Worm (Caenorhabditis elegans): Measurements from ENCODE around the gene mdf-2.
A peak's percentile ranks its signal among the peaks of the same experiment; 100 is the strongest.

mdf-2 gene

DNA sequence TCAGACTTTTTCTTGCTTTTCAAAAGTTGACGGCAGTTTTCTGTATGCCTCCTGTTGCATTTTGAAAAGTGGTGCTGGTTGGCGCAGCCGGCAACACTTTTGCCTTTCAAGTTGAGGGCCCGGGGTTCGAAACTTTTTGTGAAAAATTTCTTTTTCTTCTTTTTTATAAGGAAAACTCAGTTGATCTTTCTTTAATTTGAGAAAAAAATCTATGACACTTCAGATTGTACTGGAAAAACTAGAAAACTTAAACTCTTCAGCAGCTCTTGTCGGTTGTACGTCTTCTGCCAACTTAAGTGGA lies 23.9 kb upstream of the mdf-2 start:
- TF ChIP-seq tab-1 (GFP tag; IDR thresholded peaks at IDR 0.05) (no peak), cog-1 (tag; optimal IDR thresholded peaks at IDR 0.05) (no peak), flt-1 (GFP tag; IDR thresholded peaks at IDR 0.05) (no peak), klf-2 (GFP tag; conservative IDR thresholded peaks at IDR 0.05) (no peak), ztf-23 (GFP tag; IDR thresholded peaks at IDR 0.05) (no peak), ref-1 (GFP tag; conservative IDR thresholded peaks at IDR 0.05) (no peak), ztf-29 (GFP tag; IDR thresholded peaks at IDR 0.05) (no peak), med-1 (GFP tag; optimal IDR thresholded peaks at IDR 0.05; ENCODE audit: insufficient read depth) (no peak), T22C8.4 (GFP tag; IDR thresholded peaks at IDR 0.05) (no peak)

DNA sequence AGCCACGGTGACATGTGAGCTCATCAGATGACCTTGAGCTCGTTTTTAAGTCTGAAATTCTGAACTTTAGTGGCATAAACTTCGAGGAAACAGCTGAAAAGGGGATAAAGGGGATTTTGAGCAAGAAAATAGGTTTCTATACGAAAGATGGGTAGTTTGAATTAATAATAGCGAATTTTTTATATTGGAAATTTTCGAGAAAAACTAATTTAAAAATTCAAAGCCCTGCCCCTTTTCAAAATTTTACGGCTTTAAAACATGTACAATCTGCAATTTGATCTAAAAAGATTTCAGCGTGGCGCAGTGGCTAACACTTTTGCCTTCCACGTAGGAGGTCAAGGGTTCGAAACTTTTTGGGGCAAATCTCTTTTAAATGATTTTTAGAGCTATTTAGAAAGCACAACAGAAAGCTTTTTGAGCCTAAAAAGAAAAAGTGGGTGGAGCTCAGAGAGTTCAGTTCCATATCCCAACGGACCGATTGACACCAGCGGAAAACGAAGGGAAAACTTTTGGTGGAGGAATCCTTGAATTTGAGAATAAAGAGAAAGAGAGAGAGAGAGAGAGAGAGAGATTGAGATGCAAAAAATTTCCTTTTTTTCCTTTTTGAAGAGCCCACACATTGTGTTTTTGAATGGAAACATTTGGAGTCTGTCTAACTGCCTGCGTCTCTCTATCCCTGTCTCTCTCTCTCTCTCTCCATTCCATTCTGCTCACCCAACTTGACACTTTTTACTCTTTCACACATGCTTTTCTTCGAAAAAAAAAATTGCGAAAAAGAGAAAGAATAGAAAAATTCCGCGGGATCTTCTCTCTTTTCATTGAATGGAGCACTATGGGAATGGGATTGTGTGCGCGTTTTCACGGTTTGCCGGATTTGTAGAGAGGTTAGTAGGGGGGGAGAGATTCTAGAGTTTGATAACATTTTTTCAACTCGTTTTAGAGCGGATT lies 23.3 kb upstream of the mdf-2 start, which contains the start of gene Y69A2AR.31:
TSS of gene Y69A2AR.31 (minus strand) at position 51 of the 948 bp plus-strand sequence.
- TF ChIP-seq ztf-29 (GFP tag; IDR thresholded peaks at IDR 0.05), result no peak
- TF ChIP-seq tab-1 (GFP tag; IDR thresholded peaks at IDR 0.05), result no peak
- TF ChIP-seq ref-1 (GFP tag; conservative IDR thresholded peaks at IDR 0.05), result no peak
- no peak for TF ChIP-seq med-1 (GFP tag; optimal IDR thresholded peaks at IDR 0.05; ENCODE audit: insufficient read depth)
- no peak for TF ChIP-seq ztf-23 (GFP tag; IDR thresholded peaks at IDR 0.05)
- no peak for TF ChIP-seq flt-1 (GFP tag; IDR thresholded peaks at IDR 0.05)
- TF ChIP-seq klf-2 (GFP tag; conservative IDR thresholded peaks at IDR 0.05), result no peak
- no peak for TF ChIP-seq T22C8.4 (GFP tag; IDR thresholded peaks at IDR 0.05)
- no peak for TF ChIP-seq cog-1 (tag; optimal IDR thresholded peaks at IDR 0.05)

- TF ChIP-seq tab-1 (GFP tag; IDR thresholded peaks at IDR 0.05) (no peak), klf-2 (GFP tag; conservative IDR thresholded peaks at IDR 0.05) (no peak), med-1 (GFP tag; optimal IDR thresholded peaks at IDR 0.05; ENCODE audit: insufficient read depth) (no peak), flt-1 (GFP tag; IDR thresholded peaks at IDR 0.05) (no peak), ztf-29 (GFP tag; IDR thresholded peaks at IDR 0.05) (no peak), ref-1 (GFP tag; conservative IDR thresholded peaks at IDR 0.05) (no peak), T22C8.4 (GFP tag; IDR thresholded peaks at IDR 0.05) (no peak), cog-1 (tag; optimal IDR thresholded peaks at IDR 0.05) (no peak), ztf-23 (GFP tag; IDR thresholded peaks at IDR 0.05) (no peak)
These were observed 17.8 kb upstream of the mdf-2 start for ce11 chrIV:2658733-2659132.

ce11 chrIV:2657307-2657706 lies 16.4 kb upstream of the mdf-2 start:
- TF ChIP-seq ref-1 (GFP tag; conservative IDR thresholded peaks at IDR 0.05) (no peak), ztf-23 (GFP tag; IDR thresholded peaks at IDR 0.05) (no peak), flt-1 (GFP tag; IDR thresholded peaks at IDR 0.05) (peak; percentile 78), tab-1 (GFP tag; IDR thresholded peaks at IDR 0.05) (peak; percentile 45; the same call in 1 of the 2 replicates)

ce11 chrIV:2656400-2657139 lies 15.6 kb upstream of the mdf-2 start:
- TF ChIP-seq ref-1 (GFP tag; conservative IDR thresholded peaks at IDR 0.05), result no peak
- no peak for TF ChIP-seq flt-1 (GFP tag; IDR thresholded peaks at IDR 0.05)
- TF ChIP-seq tab-1 (GFP tag; IDR thresholded peaks at IDR 0.05), result 0 out of 2 replicates have a peak, but pooled peaks have one; percentile 7
- TF ChIP-seq med-1 (GFP tag; optimal IDR thresholded peaks at IDR 0.05; ENCODE audit: insufficient read depth), result no peak
- no peak for TF ChIP-seq klf-2 (GFP tag; conservative IDR thresholded peaks at IDR 0.05)

- TF ChIP-seq ztf-29 (GFP tag; IDR thresholded peaks at IDR 0.05) (no peak), tab-1 (GFP tag; IDR thresholded peaks at IDR 0.05) (no peak), klf-2 (GFP tag; conservative IDR thresholded peaks at IDR 0.05) (no peak), ref-1 (GFP tag; conservative IDR thresholded peaks at IDR 0.05) (no peak), med-1 (GFP tag; optimal IDR thresholded peaks at IDR 0.05; ENCODE audit: insufficient read depth) (no peak), flt-1 (GFP tag; IDR thresholded peaks at IDR 0.05) (no peak), cog-1 (tag; optimal IDR thresholded peaks at IDR 0.05) (no peak), T22C8.4 (GFP tag; IDR thresholded peaks at IDR 0.05) (no peak), ztf-23 (GFP tag; IDR thresholded peaks at IDR 0.05) (no peak)
These were observed 14.0 kb upstream of the mdf-2 start for ce11 chrIV:2654965-2655364.

DNA sequence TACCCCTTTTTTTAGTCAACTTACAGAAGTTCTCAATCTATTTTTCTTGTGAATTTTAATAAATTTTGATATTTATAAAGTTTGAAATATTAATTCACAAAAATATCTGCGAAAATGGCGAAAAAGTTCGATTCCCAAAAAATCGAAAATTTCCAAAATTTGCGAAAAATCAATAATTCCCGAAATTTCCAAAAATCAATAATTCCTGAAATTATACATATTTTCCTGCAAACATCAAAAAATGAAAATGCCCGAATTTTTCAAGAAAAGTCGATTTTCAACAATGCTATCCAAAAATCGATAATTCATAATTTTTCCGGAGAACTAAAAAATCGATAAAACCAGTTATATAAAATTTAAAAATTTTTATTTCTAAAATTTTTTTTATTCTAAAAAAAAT lies 9.1 kb upstream of the mdf-2 start:
- TF ChIP-seq T22C8.4 (GFP tag; IDR thresholded peaks at IDR 0.05) (peak; percentile 62), ref-1 (GFP tag; conservative IDR thresholded peaks at IDR 0.05) (no peak), ztf-29 (GFP tag; IDR thresholded peaks at IDR 0.05) (no peak), tab-1 (GFP tag; IDR thresholded peaks at IDR 0.05) (no peak), cog-1 (tag; optimal IDR thresholded peaks at IDR 0.05) (no peak), ztf-23 (GFP tag; IDR thresholded peaks at IDR 0.05) (no peak), med-1 (GFP tag; optimal IDR thresholded peaks at IDR 0.05; ENCODE audit: insufficient read depth) (no peak)

- TF ChIP-seq cog-1 (tag; optimal IDR thresholded peaks at IDR 0.05) (no peak), ref-1 (GFP tag; conservative IDR thresholded peaks at IDR 0.05) (no peak), T22C8.4 (GFP tag; IDR thresholded peaks at IDR 0.05) (no peak), klf-2 (GFP tag; conservative IDR thresholded peaks at IDR 0.05) (no peak), tab-1 (GFP tag; IDR thresholded peaks at IDR 0.05) (no peak), med-1 (GFP tag; optimal IDR thresholded peaks at IDR 0.05; ENCODE audit: insufficient read depth) (no peak), flt-1 (GFP tag; IDR thresholded peaks at IDR 0.05) (no peak), ztf-23 (GFP tag; IDR thresholded peaks at IDR 0.05) (no peak), ztf-29 (GFP tag; IDR thresholded peaks at IDR 0.05) (no peak)
These were observed 1.7 kb upstream of the mdf-2 start, which contains the start of gene ric-8 for ce11 chrIV:2642673-2643072. Gene ric-8, plus strand, starts transcription at chrIV:2642973.

DNA sequence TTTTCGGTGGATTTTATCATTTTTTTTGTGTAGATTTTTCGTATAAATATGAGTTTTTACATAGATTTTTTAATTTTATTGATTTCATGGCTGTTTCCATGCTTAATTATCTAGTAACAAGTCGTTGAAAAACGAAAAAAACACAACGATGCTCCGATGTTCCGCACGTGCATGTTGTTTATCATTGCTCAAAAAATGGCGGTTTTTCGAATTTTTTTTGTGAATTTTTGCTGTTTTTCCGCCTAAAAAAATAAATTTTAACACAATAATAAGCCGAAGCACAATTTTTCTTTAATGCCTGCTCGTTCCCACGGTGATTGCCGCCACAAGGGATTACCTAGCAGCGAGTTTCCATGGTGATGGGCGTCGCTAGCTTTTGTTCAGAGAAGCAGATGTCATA lies 1.1 kb upstream of the mdf-2 start:
- TF ChIP-seq ztf-23 (GFP tag; IDR thresholded peaks at IDR 0.05), result no peak
- no peak for TF ChIP-seq ztf-29 (GFP tag; IDR thresholded peaks at IDR 0.05)
- TF ChIP-seq ref-1 (GFP tag; conservative IDR thresholded peaks at IDR 0.05), result no peak
- no peak for TF ChIP-seq tab-1 (GFP tag; IDR thresholded peaks at IDR 0.05)
- TF ChIP-seq cog-1 (tag; optimal IDR thresholded peaks at IDR 0.05), result no peak
- no peak for TF ChIP-seq T22C8.4 (GFP tag; IDR thresholded peaks at IDR 0.05)
- TF ChIP-seq flt-1 (GFP tag; IDR thresholded peaks at IDR 0.05), result no peak
- no peak for TF ChIP-seq med-1 (GFP tag; optimal IDR thresholded peaks at IDR 0.05; ENCODE audit: insufficient read depth)
- TF ChIP-seq klf-2 (GFP tag; conservative IDR thresholded peaks at IDR 0.05), result no peak
